Worm (Caenorhabditis elegans) whole organism, mixed stage, embryonic: Measurements from ENCODE around the gene srg-50.

Experiments used
- ceh-83 ChIP-seq: fragments of 200-800 bp; sonication (Bioruptor generic); optimal IDR thresholded peaks from 2 replicates; lab custom pipeline; 2018; ENCODE audit warnings: mild to moderate bottlenecking, missing genetic modification characterization, missing compliant biosample characterization
- elt-3 ChIP-seq: fragments of 150-350 bp; optimal IDR thresholded peaks from 2 replicates; lab custom pipeline; 2014; ENCODE audit warnings: missing biosample characterization, missing genetic modification characterization
- lin-13 ChIP-seq: fragments of 150-350 bp; optimal IDR thresholded peaks from 2 replicates; lab custom pipeline; 2014; ENCODE audit warnings: missing biosample characterization, missing genetic modification characterization
- nhr-12 ChIP-seq: fragments of 150-350 bp; optimal IDR thresholded peaks from 2 replicates; lab custom pipeline; 2014; ENCODE audit warnings: missing biosample characterization, missing genetic modification characterization
- nhr-237 ChIP-seq: fragments of 150-350 bp; optimal IDR thresholded peaks from 2 replicates; lab custom pipeline; 2014; ENCODE audit warnings: missing biosample characterization, missing genetic modification characterization
- sem-2 ChIP-seq: fragments of 200-800 bp; sonication (Bioruptor generic); optimal IDR thresholded peaks from 2 replicates; lab custom pipeline; 2018; ENCODE audit warnings: mild to moderate bottlenecking, missing genetic modification characterization, missing compliant biosample characterization
- unc-39 ChIP-seq: fragments of 150-350 bp; optimal IDR thresholded peaks from 2 replicates; lab custom pipeline; 2014; ENCODE audit warnings: missing biosample characterization, missing genetic modification characterization
- unc-62 ChIP-seq: fragments of 150-350 bp; optimal IDR thresholded peaks from 2 replicates; lab custom pipeline; 2014; ENCODE audit warnings: missing biosample characterization, missing genetic modification reagents, missing genetic modification characterization
- ztf-11 ChIP-seq: fragments of 150-350 bp; optimal IDR thresholded peaks from 2 replicates; lab custom pipeline; 2014; ENCODE audit warnings: missing biosample characterization, missing genetic modification characterization

DNA sequence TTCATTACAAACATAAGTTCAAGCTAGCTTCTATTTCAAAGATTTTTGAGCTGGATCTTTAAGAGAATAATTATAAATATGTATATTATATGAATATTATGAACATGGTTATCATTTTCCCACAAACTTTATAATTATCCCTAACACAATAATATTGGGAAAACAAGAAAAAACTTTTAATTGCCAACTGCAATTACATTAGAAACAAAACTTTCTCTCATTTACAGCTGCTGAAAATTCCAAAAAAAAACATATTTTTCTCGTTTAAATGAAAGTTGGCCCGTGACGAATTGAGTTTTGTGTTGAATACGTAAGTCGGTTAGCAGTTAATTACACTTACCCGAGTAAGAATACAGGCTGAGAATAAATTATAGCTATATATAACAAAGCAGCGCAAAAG lies 12.3 kb downstream of the srg-50 start:
- TF ChIP-seq unc-62 (no peak), unc-39 (tag; lab: Kevin White, UChicago) (no peak), elt-3 (tag; lab: Kevin White, UChicago) (no peak), nhr-237 (tag; lab: Kevin White, UChicago) (no peak), ztf-11 (tag; lab: Kevin White, UChicago) (no peak), sem-2 (GFP tag; lab: Kevin White, UChicago) (no peak), nhr-12 (tag; lab: Kevin White, UChicago) (no peak), ceh-83 (GFP tag; lab: Kevin White, UChicago) (no peak), lin-13 (tag; lab: Kevin White, UChicago) (no peak)
